Fruit fly (Drosophila melanogaster): ENCODE measurements around the gene CG3764.

dm6 chr3L:17007496-17007895, 4.9 kb downstream of the CG3764 start:
- no peak for TF ChIP-seq cnc (optimal IDR thresholded peaks at IDR 0.05)
- peak; percentile 88 for TF ChIP-seq kay (GFP tag; ENCODE audit: borderline replicate concordance)
- no peak for TF ChIP-seq tj (GFP tag; optimal IDR thresholded peaks at IDR 0.05)
- no peak for TF ChIP-seq Crg-1 (GFP tag; optimal IDR thresholded peaks at IDR 0.05)
- no peak for TF ChIP-seq Hr96 (GFP tag; optimal IDR thresholded peaks at IDR 0.05)
- no peak for TF ChIP-seq Clk (GFP tag; optimal IDR thresholded peaks at IDR 0.05)
- no peak for TF ChIP-seq CG7045 (GFP tag; optimal IDR thresholded peaks at IDR 0.05)
- no peak for TF ChIP-seq CG7101 (tag; optimal IDR thresholded peaks at IDR 0.05)
- no peak for TF ChIP-seq CG33017 (tag; optimal IDR thresholded peaks at IDR 0.05)
- no peak for TF ChIP-seq CG11617 (GFP tag; optimal IDR thresholded peaks at IDR 0.05)
- no peak for TF ChIP-seq Mnt (GFP tag; optimal IDR thresholded peaks at IDR 0.05)
- peak; percentile 7 for TF ChIP-seq cic (GFP tag; optimal IDR thresholded peaks at IDR 0.05)
- no peak for TF ChIP-seq pad (GFP tag; optimal IDR thresholded peaks at IDR 0.05)
- no peak for TF ChIP-seq CG12768 (GFP tag; optimal IDR thresholded peaks at IDR 0.05)
